Fruit fly (Drosophila melanogaster): ENCODE measurements around the gene Strip.

- TF ChIP-seq pan (optimal IDR thresholded peaks at IDR 0.05): no peak
- no peak for TF ChIP-seq CG8478 (optimal IDR thresholded peaks at IDR 0.05)
These were observed 45.4 kb downstream of the Strip start for dm6 chr3L:3283264-3283663.

Data from whole organism.